Fruit fly (Drosophila melanogaster) whole organism, pupa: ENCODE results near the gene CG31445.

Source experiments
- CG15710 ChIP-seq: fragments of 200-800 bp; sonication (Bioruptor generic); optimal IDR thresholded peaks from 2 replicates; lab custom pipeline; 2018; ENCODE audit warnings: missing biosample characterization, mild to moderate bottlenecking, missing genetic modification characterization, moderate library complexity
- CG9948 ChIP-seq: fragments of 200-800 bp; sonication (Bioruptor generic); optimal IDR thresholded peaks from 2 replicates; lab custom pipeline; 2018; ENCODE audit warnings: missing biosample characterization, mild to moderate bottlenecking, missing genetic modification characterization, moderate library complexity

- no peak for TF ChIP-seq CG15710 (tag; lab: Kevin White, UChicago)
- no peak for TF ChIP-seq CG9948 (tag; lab: Kevin White, UChicago)
These were observed 13.5 kb upstream of the CG31445 start for dm6 chr3R:29257890-29258691.
